Worm (Caenorhabditis elegans) whole organism, L4/young adult: ENCODE data around the gene sru-45.

ENCODE experiments used
- W03F9.2 ChIP-seq: fragments of 150-350 bp; optimal IDR thresholded peaks from 2 replicates; lab custom pipeline; 2014; ENCODE audit warnings: missing biosample characterization, missing genetic modification characterization
- dao-5 ChIP-seq: sonication (generic microtip); optimal IDR thresholded peaks from 2 replicates; lab custom pipeline; 2016; ENCODE audit warnings: missing genotype, missing genetic modification characterization, moderate library complexity, missing compliant biosample characterization
- him-1 ChIP-seq: sonication (generic microtip); optimal IDR thresholded peaks from 2 replicates; lab custom pipeline; 2016; ENCODE audit warnings: missing genotype, missing genetic modification reagents, missing genetic modification characterization, missing compliant biosample characterization

DNA sequence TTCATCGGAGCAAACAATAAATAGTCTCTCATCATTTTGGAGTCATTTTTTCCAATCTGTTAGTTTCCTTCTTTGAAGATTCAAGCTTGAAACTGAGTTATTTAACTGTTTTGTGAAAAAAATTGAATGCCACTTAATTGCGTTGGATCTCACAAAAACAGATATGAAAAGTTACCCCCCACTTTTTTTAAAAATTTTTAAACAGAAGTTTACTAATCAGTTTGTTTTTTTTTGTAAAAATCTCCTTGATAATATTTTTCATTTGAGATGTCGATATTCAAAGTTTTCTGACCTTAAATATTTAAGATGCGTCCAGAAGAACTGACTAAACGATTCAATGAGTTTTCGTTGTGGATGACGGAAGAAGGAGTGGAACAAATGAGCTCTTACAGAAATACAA is 40.6 kb downstream of the sru-45 start, which contains the start of gene Y32B12C.1:
- TF ChIP-seq him-1 (tag; lab: Kevin White, UChicago) (no peak), W03F9.2 (tag; lab: Kevin White, UChicago) (no peak), dao-5 (no peak)
